Worm (Caenorhabditis elegans) whole organism, young adult: ENCODE data around the gene Y9C9A.5.

ENCODE experiments used
- B0261.1 ChIP-seq: sonication (generic microtip); optimal IDR thresholded peaks from 2 replicates; lab custom pipeline; 2016; ENCODE audit warnings: mild to moderate bottlenecking, missing genetic modification characterization, moderate library complexity, missing compliant biosample characterization
- B0336.3 ChIP-seq: fragments of 200-800 bp; sonication (Bioruptor generic); IDR thresholded peaks from 2 replicates; pipeline ENCODE4 v1.3.6; 2022; ENCODE audit warnings: missing genetic modification characterization, missing compliant biosample characterization
- C06A6.2 ChIP-seq: fragments of 200-800 bp; sonication (Bioruptor generic); conservative IDR thresholded peaks from 2 replicates; pipeline ENCODE4 v1.3.6; 2022; ENCODE audit warnings: missing genetic modification characterization, missing compliant biosample characterization
- F52B5.7 ChIP-seq: sonication (generic microtip); optimal IDR thresholded peaks from 2 replicates; lab custom pipeline; 2016; ENCODE audit warnings: mild to moderate bottlenecking, missing genetic modification characterization, missing compliant biosample characterization
- F57A8.1 ChIP-seq: fragments of 200-800 bp; sonication (Bioruptor generic); optimal IDR thresholded peaks from 2 replicates; lab custom pipeline; 2018; ENCODE audit warnings: mild to moderate bottlenecking, missing genetic modification characterization, moderate library complexity, missing compliant biosample characterization
- Y53G8AR.9 ChIP-seq: fragments of 200-800 bp; sonication (Bioruptor generic); conservative IDR thresholded peaks from 2 replicates; pipeline ENCODE4 v1.3.6; 2022; ENCODE audit warnings: missing genetic modification reagents, missing genetic modification characterization, missing compliant biosample characterization
- Y79H2A.3 ChIP-seq: fragments of 200-800 bp; sonication (Bioruptor generic); conservative IDR thresholded peaks from 2 replicates; pipeline ENCODE4 v1.3.6; 2022; ENCODE audit warnings: missing genetic modification reagents, missing genetic modification characterization, missing compliant biosample characterization
- Y95B8A.8 ChIP-seq: fragments of 200-800 bp; sonication (Bioruptor generic); IDR thresholded peaks from 2 replicates; pipeline ENCODE4 v1.3.6; 2022; ENCODE audit warnings: missing genetic modification reagents, missing genetic modification characterization, missing compliant biosample characterization
- ama-1 ChIP-seq, 3 experiments: fragments of 150-350 bp in 1 of 3; sonication (generic microtip) in 2 of 3; optimal IDR thresholded peaks; 2 replicates each; lab custom pipeline; 2014 to 2018; ENCODE audit warnings: missing biosample characterization in 2 of 3, missing genetic modification characterization in 2 of 3, missing genetic modification reagents in 2 of 3
- aptf-2 ChIP-seq: fragments of 200-800 bp; sonication (Bioruptor generic); conservative IDR thresholded peaks from 2 replicates; pipeline ENCODE4 v1.3.6; 2022; ENCODE audit warnings: missing genetic modification reagents, missing genetic modification characterization, missing compliant biosample characterization
- aptf-3 ChIP-seq: fragments of 200-800 bp; sonication (Bioruptor generic); IDR thresholded peaks from 2 replicates; pipeline ENCODE4 v1.3.6; 2022; ENCODE audit warnings: missing genetic modification characterization, missing compliant biosample characterization
- attf-5 ChIP-seq: fragments of 200-800 bp; sonication (Bioruptor generic); optimal IDR thresholded peaks from 2 replicates; lab custom pipeline; 2018; ENCODE audit warnings: mild to moderate bottlenecking, missing genetic modification characterization, missing compliant biosample characterization
- bed-2 ChIP-seq: fragments of 200-800 bp; sonication (Bioruptor generic); IDR thresholded peaks from 2 replicates; pipeline ENCODE4 v1.3.6; 2022; ENCODE audit warnings: missing genetic modification reagents, missing genetic modification characterization, missing compliant biosample characterization
- chd-7 ChIP-seq: sonication (generic microtip); optimal IDR thresholded peaks from 2 replicates; lab custom pipeline; 2016; ENCODE audit warnings: mild to moderate bottlenecking, missing genetic modification characterization, moderate library complexity, missing compliant biosample characterization
- dpff-1 ChIP-seq: sonication (generic microtip); optimal IDR thresholded peaks from 2 replicates; lab custom pipeline; 2017; ENCODE audit warnings: mild to moderate bottlenecking, missing genetic modification characterization, missing compliant biosample characterization
- fkh-3 ChIP-seq: sonication (generic microtip); optimal IDR thresholded peaks from 2 replicates; lab custom pipeline; 2016; ENCODE audit warnings: mild to moderate bottlenecking, missing genetic modification characterization, missing compliant biosample characterization
- gei-17 ChIP-seq: fragments of 200-800 bp; sonication (Bioruptor generic); optimal IDR thresholded peaks from 2 replicates; lab custom pipeline; 2018; ENCODE audit warnings: mild to moderate bottlenecking, missing genetic modification characterization, missing compliant biosample characterization
- hlh-12 ChIP-seq: sonication (generic microtip); optimal IDR thresholded peaks from 2 replicates; lab custom pipeline; 2016; ENCODE audit warnings: missing genetic modification characterization, missing compliant biosample characterization
- hmg-1.2 ChIP-seq: fragments of 200-800 bp; sonication (Bioruptor generic); IDR thresholded peaks from 2 replicates; pipeline ENCODE4 v1.3.6; 2022; ENCODE audit warnings: missing genetic modification reagents, missing genetic modification characterization, missing compliant biosample characterization
- hrde-1 ChIP-seq: sonication (generic microtip); optimal IDR thresholded peaks from 2 replicates; lab custom pipeline; 2016; ENCODE audit warnings: missing genetic modification characterization, mild to moderate bottlenecking, missing compliant biosample characterization, moderate library complexity, missing genotype, missing genetic modification reagents, borderline replicate concordance
- hsf-1 ChIP-seq: fragments of 200-800 bp; sonication (Bioruptor generic); IDR thresholded peaks from 2 replicates; pipeline ENCODE4 v1.3.6; 2022; ENCODE audit warnings: missing genetic modification reagents, missing genetic modification characterization, missing compliant biosample characterization
- let-526 ChIP-seq: fragments of 200-800 bp; sonication (Bioruptor generic); IDR thresholded peaks from 2 replicates; pipeline ENCODE4 v1.3.6; 2022; ENCODE audit warnings: missing genetic modification reagents, missing genetic modification characterization, missing compliant biosample characterization
- lin-40 ChIP-seq: sonication (generic microtip); optimal IDR thresholded peaks from 2 replicates; lab custom pipeline; 2016; ENCODE audit warnings: missing genetic modification characterization, mild to moderate bottlenecking, missing compliant biosample characterization, missing genotype, missing genetic modification reagents
- lsl-1 ChIP-seq: fragments of 200-800 bp; sonication (Bioruptor generic); optimal IDR thresholded peaks from 2 replicates; lab custom pipeline; 2018; ENCODE audit warnings: mild to moderate bottlenecking, missing genetic modification characterization, moderate library complexity, missing compliant biosample characterization
- lsy-27 ChIP-seq: sonication (generic microtip); optimal IDR thresholded peaks from 2 replicates; lab custom pipeline; 2017; ENCODE audit warnings: missing genetic modification characterization, mild to moderate bottlenecking, missing compliant biosample characterization, antibody characterized with exemption, missing genotype, borderline replicate concordance; ENCODE audit not compliant: insufficient read depth
- madf-10 ChIP-seq: sonication (generic microtip); optimal IDR thresholded peaks from 2 replicates; lab custom pipeline; 2016; ENCODE audit warnings: mild to moderate bottlenecking, missing genetic modification characterization, missing compliant biosample characterization
- madf-3 ChIP-seq: fragments of 200-800 bp; sonication (Bioruptor generic); IDR thresholded peaks from 2 replicates; pipeline ENCODE4 v1.3.6; 2022; ENCODE audit warnings: missing genetic modification reagents, missing genetic modification characterization, missing compliant biosample characterization
- nfya-2 ChIP-seq: fragments of 200-800 bp; sonication (Bioruptor generic); IDR thresholded peaks from 2 replicates; pipeline ENCODE4 v1.3.6; 2022; ENCODE audit warnings: missing genetic modification reagents, missing genetic modification characterization, missing compliant biosample characterization
- nfyb-1 ChIP-seq: fragments of 200-800 bp; sonication (Bioruptor generic); IDR thresholded peaks from 2 replicates; pipeline ENCODE4 v1.3.6; 2022; ENCODE audit warnings: missing genetic modification reagents, missing genetic modification characterization, missing compliant biosample characterization
- nhr-179 ChIP-seq: sonication (generic microtip); optimal IDR thresholded peaks from 2 replicates; lab custom pipeline; 2016; ENCODE audit warnings: mild to moderate bottlenecking, missing genetic modification characterization, missing compliant biosample characterization
- sdz-38 ChIP-seq: sonication (generic microtip); optimal IDR thresholded peaks from 2 replicates; lab custom pipeline; 2016; ENCODE audit warnings: missing genotype, missing genetic modification characterization, missing compliant biosample characterization
- ztf-18 ChIP-seq: sonication (generic microtip); optimal IDR thresholded peaks from 2 replicates; lab custom pipeline; 2016; ENCODE audit warnings: missing genotype, mild to moderate bottlenecking, missing genetic modification characterization, missing compliant biosample characterization
- ztf-22 ChIP-seq: fragments of 200-800 bp; sonication (Bioruptor generic); optimal IDR thresholded peaks from 2 replicates; lab custom pipeline; 2018; ENCODE audit warnings: mild to moderate bottlenecking, missing genetic modification characterization, moderate library complexity, missing compliant biosample characterization
- ztf-25 ChIP-seq: fragments of 200-800 bp; sonication (Bioruptor generic); IDR thresholded peaks from 2 replicates; pipeline ENCODE4 v1.3.6; 2022; ENCODE audit warnings: missing genetic modification reagents, missing genetic modification characterization, missing compliant biosample characterization
- ztf-3 ChIP-seq: fragments of 200-800 bp; sonication (Bioruptor generic); optimal IDR thresholded peaks from 2 replicates; lab custom pipeline; 2018; ENCODE audit warnings: mild to moderate bottlenecking, missing genetic modification characterization, missing compliant biosample characterization
- ztf-6 ChIP-seq: fragments of 200-800 bp; sonication (Bioruptor generic); IDR thresholded peaks from 2 replicates; pipeline ENCODE4 v1.3.6; 2022; ENCODE audit warnings: missing genetic modification reagents, missing genetic modification characterization, missing compliant biosample characterization

Gene Y9C9A.5

ce11 chrIV:4941681-4942080 is at the start of gene Y9C9A.5:
Gene Y9C9A.5 (plus strand): TSS chrIV:4941981.
- TF ChIP-seq F52B5.7 (tag; lab: Kevin White, UChicago) (no peak), lsy-27 (tag; lab: Kevin White, UChicago) (no peak), hmg-1.2 (no peak), gei-17 (no peak), hsf-1 (no peak), let-526 (GFP tag; lab: Robert Waterston, UW) (no peak), Y53G8AR.9 (GFP tag; lab: Robert Waterston, UW) (no peak), ztf-3 (GFP tag; lab: Kevin White, UChicago) (no peak), hrde-1 (no peak), aptf-3 (GFP tag; lab: Robert Waterston, UW) (no peak), attf-5 (GFP tag; lab: Kevin White, UChicago) (no peak), nfyb-1 (GFP tag; lab: Robert Waterston, UW) (no peak), lin-40 (tag; lab: Kevin White, UChicago) (no peak), ztf-25 (no peak), Y79H2A.3 (GFP tag; lab: Robert Waterston, UW) (no peak), nhr-179 (tag; lab: Kevin White, UChicago) (no peak), B0261.1 (tag; lab: Kevin White, UChicago) (no peak), B0336.3 (GFP tag; lab: Robert Waterston, UW) (no peak), dpff-1 (tag; lab: Kevin White, UChicago) (no peak), hlh-12 (no peak)

ce11 chrIV:4897707-4898106 is 44.1 kb upstream of the Y9C9A.5 start:
- peak; percentile 95 for TF ChIP-seq hsf-1

- TF ChIP-seq hsf-1, result peak; percentile 92
- TF ChIP-seq, all 124 proteins: peak for 1; not testable (repeated sequence) for 123
These were observed 43.6 kb upstream of the Y9C9A.5 start for ce11 chrIV:4898157-4898556.

- TF ChIP-seq bed-2 (GFP tag; lab: Robert Waterston, UW), result no peak
- TF ChIP-seq Y79H2A.3 (GFP tag; lab: Robert Waterston, UW), result no peak
- TF ChIP-seq chd-7, result no peak
- TF ChIP-seq hsf-1, result no peak
- no peak for TF ChIP-seq lsl-1 (GFP tag; lab: Kevin White, UChicago)
- TF ChIP-seq F57A8.1 (GFP tag; lab: Kevin White, UChicago), result no peak
- TF ChIP-seq ztf-18 (tag; lab: Kevin White, UChicago), result no peak
- TF ChIP-seq Y53G8AR.9 (GFP tag; lab: Robert Waterston, UW), result no peak
- TF ChIP-seq madf-3 (GFP tag; lab: Robert Waterston, UW), result no peak
- TF ChIP-seq ama-1 (optimal IDR thresholded peaks at IDR 0.05; lab: Kevin White, UChicago), result no peak
- TF ChIP-seq ama-1 (GFP tag; optimal IDR thresholded peaks at IDR 0.05; lab: Kevin White, UChicago), result no peak
- no peak for TF ChIP-seq ztf-22 (GFP tag; lab: Kevin White, UChicago)
- TF ChIP-seq ztf-6, result no peak
- no peak for TF ChIP-seq sdz-38 (tag; lab: Kevin White, UChicago)
- no peak for TF ChIP-seq attf-5 (GFP tag; lab: Kevin White, UChicago)
- no peak for TF ChIP-seq nfya-2 (GFP tag; lab: Robert Waterston, UW)
- no peak for TF ChIP-seq madf-10
- no peak for TF ChIP-seq fkh-3
- TF ChIP-seq C06A6.2 (GFP tag; lab: Robert Waterston, UW), result no peak
- no peak for TF ChIP-seq aptf-2
- no peak for TF ChIP-seq Y95B8A.8 (GFP tag; lab: Robert Waterston, UW)
- TF ChIP-seq, all 124 proteins: peak for 0
These were observed 37.8 kb upstream of the Y9C9A.5 start, which contains the start of gene str-161 for ce11 chrIV:4903961-4904360. Gene str-161 (minus strand): TSS chrIV:4904061.
